Fruit fly (Drosophila melanogaster): ENCODE results near the gene Trs33.
A peak's percentile ranks its signal among the peaks of the same experiment; 100 is the strongest.

Gene Trs33

DNA sequence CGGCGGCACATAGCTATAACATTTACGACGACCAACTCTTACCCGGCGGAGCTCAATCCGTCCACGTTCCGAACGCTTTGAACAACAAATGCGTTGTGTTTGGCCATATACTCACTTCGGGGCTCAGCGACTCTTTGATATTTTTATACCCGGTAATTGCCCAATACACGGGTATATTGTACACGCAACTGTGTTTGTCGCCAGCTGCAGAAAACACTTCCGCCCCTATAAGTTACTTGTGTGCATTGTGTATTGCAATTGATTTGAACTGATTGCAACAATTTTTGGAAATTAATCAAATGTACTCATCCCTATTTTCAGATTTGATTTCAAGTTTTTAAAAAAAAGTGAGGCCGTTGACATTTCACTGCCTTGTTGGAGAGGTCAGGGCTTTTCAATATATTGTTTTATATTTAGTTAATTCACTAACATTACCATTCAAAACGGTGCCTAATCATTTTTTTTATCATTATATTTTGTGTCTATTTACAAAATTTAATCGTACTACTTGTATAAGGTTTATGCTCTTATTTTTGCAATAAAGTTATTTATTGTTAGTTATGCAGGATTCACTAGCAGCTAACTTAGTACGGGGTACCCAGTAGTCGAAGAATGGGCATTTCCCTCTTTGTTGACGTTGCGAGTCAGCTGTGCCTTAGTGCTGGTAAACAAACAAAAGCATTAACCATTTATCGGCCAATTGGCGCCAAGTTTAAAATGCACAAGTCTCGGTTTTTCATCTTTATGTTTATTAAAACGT, 7.7 kb downstream of the Trs33 start, which contains the start of gene Nagk (continued):
- TF ChIP-seq Blimp-1 (GFP tag; optimal IDR thresholded peaks at IDR 0.05) (peak; percentile 28), CG17568 (GFP tag; optimal IDR thresholded peaks at IDR 0.05) (no peak), CG4617 (GFP tag; optimal IDR thresholded peaks at IDR 0.05; ENCODE audit: borderline replicate concordance) (peak; percentile 13), btn (GFP tag; optimal IDR thresholded peaks at IDR 0.05) (peak; percentile 9), E2f2 (GFP tag; IDR thresholded peaks at IDR 0.05) (peak; percentile 87), Optix (GFP tag; IDR thresholded peaks at IDR 0.05) (0 out of 3 replicates have a peak, but pooled peaks have one; percentile 17), hkb (optimal IDR thresholded peaks at IDR 0.05) (no peak), hkb (GFP tag; IDR thresholded peaks at IDR 0.05) (peak; percentile 49; the same call in 1 of the 2 replicates), CG6689 (GFP tag; IDR thresholded peaks at IDR 0.05) (peak; percentile 45; the same call in 1 of the 2 replicates), phol (tag; optimal IDR thresholded peaks at IDR 0.05) (peak; percentile 66), CG17802 (tag; optimal IDR thresholded peaks at IDR 0.05) (peak; percentile 7), crol (GFP tag; IDR thresholded peaks at IDR 0.05) (no peak), CG11085 (GFP tag; IDR thresholded peaks at IDR 0.05) (no peak), CG11723 (GFP tag; optimal IDR thresholded peaks at IDR 0.05) (peak; percentile 53), CG11695 (GFP tag; IDR thresholded peaks at IDR 0.05) (peak; percentile 19; the same call in 1 of the 3 replicates), Hr3 (GFP tag; optimal IDR thresholded peaks at IDR 0.05) (peak; percentile 77), CG32772 (GFP tag; IDR thresholded peaks at IDR 0.05) (no peak), Hr39 (optimal IDR thresholded peaks at IDR 0.05) (no peak), CG9932 (GFP tag; IDR thresholded peaks at IDR 0.05) (peak; percentile 32), chif (GFP tag; optimal IDR thresholded peaks at IDR 0.05) (peak; percentile 9 to 72), ash1 (GFP tag; optimal IDR thresholded peaks at IDR 0.05) (no peak), GATAe (GFP tag; conservative IDR thresholded peaks at IDR 0.05) (no peak), amos (GFP tag; IDR thresholded peaks at IDR 0.05; ENCODE audit: partially characterized antibody) (peak; percentile 40; the same call in 1 of the 2 replicates), Sry-δ (GFP tag; optimal IDR thresholded peaks at IDR 0.05) (peak; percentile 37), zen (tag; optimal IDR thresholded peaks at IDR 0.05) (no peak), CG16815 (GFP tag; optimal IDR thresholded peaks at IDR 0.05) (peak; percentile 54), CG10462 (GFP tag; optimal IDR thresholded peaks at IDR 0.05) (no peak), CG15696 (tag; optimal IDR thresholded peaks at IDR 0.05) (no peak), mirr (GFP tag; optimal IDR thresholded peaks at IDR 0.05) (peak; percentile 31), MTF-1 (GFP tag; optimal IDR thresholded peaks at IDR 0.05; ENCODE audit: borderline replicate concordance) (peak; percentile 40), TFAM (GFP tag; optimal IDR thresholded peaks at IDR 0.05) (no peak), CG4328 (GFP tag; optimal IDR thresholded peaks at IDR 0.05) (peak; percentile 59), Chrac-16 (GFP tag; optimal IDR thresholded peaks at IDR 0.05) (peak; percentile 62), CG6254 (GFP tag; optimal IDR thresholded peaks at IDR 0.05) (no peak), CG2202 (tag; optimal IDR thresholded peaks at IDR 0.05) (peak; percentile 27), CG14441 (GFP tag; IDR thresholded peaks at IDR 0.05) (peak; percentile 29), al (GFP tag; IDR thresholded peaks at IDR 0.05) (0 out of 2 replicates have a peak, but pooled peaks have one; percentile 9), HHEX (GFP tag; optimal IDR thresholded peaks at IDR 0.05) (peak; percentile 27), CG1529 (GFP tag; optimal IDR thresholded peaks at IDR 0.05) (peak; percentile 47), CG16813 (GFP tag; IDR thresholded peaks at IDR 0.05; ENCODE audit: partially characterized antibody) (no peak), CG13296 (GFP tag; optimal IDR thresholded peaks at IDR 0.05) (peak; percentile 40), Opbp (GFP tag; IDR thresholded peaks at IDR 0.05; ENCODE audit: partially characterized antibody) (peak; percentile 59; the same call in 1 of the 3 replicates), az2 (GFP tag; optimal IDR thresholded peaks at IDR 0.05) (peak; percentile 72), Ets65A (GFP tag) (peak; percentile 91), her (GFP tag; optimal IDR thresholded peaks at IDR 0.05) (peak; percentile 40), gro (GFP tag; optimal IDR thresholded peaks at IDR 0.05) (peak; percentile 60), danr (GFP tag; IDR thresholded peaks at IDR 0.05) (no peak), Dek (tag; optimal IDR thresholded peaks at IDR 0.05) (peak; percentile 35), tx (GFP tag; optimal IDR thresholded peaks at IDR 0.05) (peak; percentile 34)

Measured in whole organism, embryonic.